Fruit fly (Drosophila melanogaster) whole organism, embryonic: Measurements from ENCODE around the gene g.
A peak's percentile ranks its signal among the peaks of the same experiment; 100 is the strongest.

Source experiments
- Antp ChIP-seq: fragments of 200-800 bp; sonication (Bioruptor generic); optimal IDR thresholded peaks from 3 replicates; lab custom pipeline; 2016; ENCODE audit warnings: missing biosample characterization, missing genetic modification characterization
- Atf-2 ChIP-seq: fragments of 200-800 bp; sonication (Bioruptor generic); optimal IDR thresholded peaks from 2 replicates; lab custom pipeline; 2016; ENCODE audit warnings: missing biosample characterization, missing genetic modification characterization
- B-H2 ChIP-seq: fragments of 200-800 bp; sonication (Bioruptor generic); optimal IDR thresholded peaks from 2 replicates; lab custom pipeline; 2018; ENCODE audit warnings: missing biosample characterization, mild to moderate bottlenecking, missing genetic modification characterization
- Bteb2 ChIP-seq: fragments of 200-800 bp; sonication (Bioruptor generic); optimal IDR thresholded peaks from 2 replicates; lab custom pipeline; 2016; ENCODE audit warnings: missing biosample characterization, missing genetic modification characterization
- CG10321 ChIP-seq: fragments of 200-800 bp; sonication (Bioruptor generic); IDR thresholded peaks from 2 replicates; pipeline ENCODE4 v1.3.6; 2022; ENCODE audit warnings: missing biosample characterization, missing genetic modification characterization
- CG11247 ChIP-seq: fragments of 200-800 bp; sonication (Bioruptor generic); IDR thresholded peaks from 2 replicates; pipeline ENCODE4 v1.3.6; 2022; ENCODE audit warnings: missing biosample characterization, missing genetic modification characterization
- CG11456 ChIP-seq: fragments of 200-800 bp; sonication (Bioruptor generic); IDR thresholded peaks from 3 replicates; pipeline ENCODE4 v1.3.6; 2022; ENCODE audit warnings: missing biosample characterization, missing genetic modification characterization
- CG11560 ChIP-seq: fragments of 200-800 bp; sonication (Bioruptor generic); IDR thresholded peaks from 3 replicates; pipeline ENCODE4 v1.3.6; 2022; ENCODE audit warnings: missing biosample characterization, missing genetic modification characterization
- CG12659 ChIP-seq: fragments of 200-800 bp; sonication (Bioruptor generic); optimal IDR thresholded peaks from 3 replicates; lab custom pipeline; 2017; ENCODE audit warnings: mild to moderate bottlenecking, missing biosample characterization, missing genetic modification reagents, missing genetic modification characterization
- CG17361 ChIP-seq: fragments of 200-800 bp; sonication (Bioruptor generic); IDR thresholded peaks from 3 replicates; pipeline ENCODE4 v1.3.6; 2022; ENCODE audit warnings: missing biosample characterization, missing genetic modification characterization
- CG18011 ChIP-seq: fragments of 200-800 bp; sonication (Bioruptor generic); optimal IDR thresholded peaks from 2 replicates; lab custom pipeline; 2017; ENCODE audit warnings: missing biosample characterization, missing genetic modification characterization, mild to moderate bottlenecking, moderate library complexity, missing genotype
- CG18262 ChIP-seq: fragments of 200-800 bp; optimal IDR thresholded peaks from 3 replicates; lab custom pipeline; 2019; ENCODE audit warnings: missing biosample characterization, mild to moderate bottlenecking, missing genetic modification characterization, moderate library complexity
- CG18619 ChIP-seq: fragments of 200-800 bp; sonication (Bioruptor generic); optimal IDR thresholded peaks from 3 replicates; lab custom pipeline; 2017; ENCODE audit warnings: missing biosample characterization, mild to moderate bottlenecking, missing genetic modification characterization
- CG2202 ChIP-seq: fragments of 200-800 bp; sonication (Bioruptor generic); optimal IDR thresholded peaks from 2 replicates; lab custom pipeline; 2018; ENCODE audit warnings: missing biosample characterization, mild to moderate bottlenecking, missing genetic modification characterization
- CG2712 ChIP-seq: fragments of 200-800 bp; optimal IDR thresholded peaks from 3 replicates; lab custom pipeline; 2019; ENCODE audit warnings: missing biosample characterization, mild to moderate bottlenecking, missing genetic modification characterization, moderate library complexity
- CG5180 ChIP-seq: fragments of 200-800 bp; sonication (Bioruptor generic); optimal IDR thresholded peaks from 3 replicates; lab custom pipeline; 2017; ENCODE audit warnings: missing biosample characterization, missing genetic modification characterization, mild to moderate bottlenecking, moderate library complexity, missing genetic modification reagents
- CG5245 ChIP-seq: fragments of 200-800 bp; sonication (Bioruptor generic); optimal IDR thresholded peaks from 3 replicates; lab custom pipeline; 2016; ENCODE audit warnings: missing biosample characterization, missing genetic modification characterization
- CG6689 ChIP-seq: fragments of 200-800 bp; sonication (Bioruptor generic); IDR thresholded peaks from 2 replicates; pipeline ENCODE4 v1.3.6; 2022; ENCODE audit warnings: missing biosample characterization, missing genetic modification characterization
- CG6765 ChIP-seq: fragments of 200-800 bp; sonication (Bioruptor generic); optimal IDR thresholded peaks from 3 replicates; lab custom pipeline; 2017; ENCODE audit warnings: missing biosample characterization, mild to moderate bottlenecking, missing genetic modification characterization
- CG7987 ChIP-seq: fragments of 200-800 bp; sonication (Bioruptor generic); optimal IDR thresholded peaks from 2 replicates; lab custom pipeline; 2018; ENCODE audit warnings: missing biosample characterization, mild to moderate bottlenecking, missing genetic modification characterization, moderate library complexity
- CTCF ChIP-seq: fragments of 200-800 bp; sonication (Bioruptor generic); optimal IDR thresholded peaks from 2 replicates; lab custom pipeline; 2017; ENCODE audit warnings: missing biosample characterization, mild to moderate bottlenecking, missing genetic modification characterization, moderate library complexity
- Camta ChIP-seq: fragments of 200-800 bp; sonication (Bioruptor generic); optimal IDR thresholded peaks from 2 replicates; lab custom pipeline; 2016; ENCODE audit warnings: missing biosample characterization, missing genetic modification characterization
- D19A ChIP-seq: fragments of 200-800 bp; optimal IDR thresholded peaks from 3 replicates; lab custom pipeline; 2019; ENCODE audit warnings: missing biosample characterization, mild to moderate bottlenecking, missing genetic modification characterization, moderate library complexity
- Dad ChIP-seq: fragments of 200-800 bp; sonication (Bioruptor generic); optimal IDR thresholded peaks from 3 replicates; lab custom pipeline; 2016; ENCODE audit warnings: missing biosample characterization, missing genetic modification characterization
- Ets97D ChIP-seq: fragments of 200-800 bp; sonication (Bioruptor generic); optimal IDR thresholded peaks from 3 replicates; lab custom pipeline; 2016; ENCODE audit warnings: missing biosample characterization, missing genetic modification characterization
- GATAe ChIP-seq: fragments of 200-800 bp; sonication (Bioruptor generic); conservative IDR thresholded peaks from 2 replicates; pipeline ENCODE4 v1.3.6; 2022; ENCODE audit warnings: missing biosample characterization, missing genetic modification characterization
- Hey ChIP-seq: fragments of 200-800 bp; sonication (Bioruptor generic); optimal IDR thresholded peaks from 3 replicates; lab custom pipeline; 2018; ENCODE audit warnings: missing biosample characterization, mild to moderate bottlenecking, missing genetic modification characterization
- MBD-R2 ChIP-seq: fragments of 200-800 bp; sonication (Bioruptor generic); IDR thresholded peaks from 2 replicates; pipeline ENCODE4 v1.3.6; 2022; ENCODE audit warnings: missing biosample characterization, missing genetic modification characterization
- Optix ChIP-seq: fragments of 200-800 bp; sonication (Bioruptor generic); IDR thresholded peaks from 3 replicates; pipeline ENCODE4 v1.3.6; 2022; ENCODE audit warnings: missing biosample characterization, missing genetic modification characterization
- Ravus ChIP-seq: fragments of 200-800 bp; sonication (Bioruptor generic); IDR thresholded peaks from 2 replicates; pipeline ENCODE4 v1.3.6; 2022; ENCODE audit warnings: missing biosample characterization, missing genetic modification characterization
- Rx ChIP-seq: fragments of 200-800 bp; sonication (Bioruptor generic); IDR thresholded peaks from 2 replicates; pipeline ENCODE4 v1.3.6; 2022; ENCODE audit warnings: missing biosample characterization, missing genetic modification characterization
- Ssrp ChIP-seq: fragments of 200-800 bp; sonication (Bioruptor generic); optimal IDR thresholded peaks from 2 replicates; lab custom pipeline; 2018; ENCODE audit warnings: missing biosample characterization, mild to moderate bottlenecking, missing genetic modification characterization, moderate library complexity
- Taf1 ChIP-seq: fragments of 200-800 bp; sonication (Bioruptor generic); IDR thresholded peaks from 2 replicates; pipeline ENCODE4 v1.3.6; 2022; ENCODE audit warnings: missing biosample characterization, missing genetic modification characterization
- ac ChIP-seq: fragments of 200-800 bp; sonication (Bioruptor generic); optimal IDR thresholded peaks from 3 replicates; lab custom pipeline; 2017; ENCODE audit warnings: missing biosample characterization, mild to moderate bottlenecking, missing genetic modification characterization
- crc ChIP-seq: fragments of 200-800 bp; sonication (Bioruptor generic); optimal IDR thresholded peaks from 2 replicates; lab custom pipeline; 2016; ENCODE audit warnings: missing biosample characterization, missing genetic modification characterization
- dmrt99B ChIP-seq: fragments of 200-800 bp; sonication (Bioruptor generic); optimal IDR thresholded peaks from 2 replicates; lab custom pipeline; 2018; ENCODE audit warnings: missing biosample characterization, mild to moderate bottlenecking, missing genetic modification characterization, moderate library complexity
- emc ChIP-seq: fragments of 200-800 bp; sonication (Bioruptor generic); optimal IDR thresholded peaks from 2 replicates; lab custom pipeline; 2016; ENCODE audit warnings: missing biosample characterization, missing genetic modification characterization
- hth ChIP-seq: fragments of >200 bp; optimal IDR thresholded peaks from 2 replicates; lab custom pipeline; 2017; ENCODE audit warnings: inconsistent platforms
- insv ChIP-seq, 2 experiments: fragments of 200-800 bp; sonication (Bioruptor generic); optimal IDR thresholded peaks; 3 replicates each; lab custom pipeline; 2016 to 2018; ENCODE audit warnings: missing biosample characterization in 2 of 2, missing genetic modification characterization in 2 of 2
- klu ChIP-seq: fragments of 200-800 bp; sonication (Bioruptor generic); IDR thresholded peaks from 2 replicates; pipeline ENCODE4 v1.3.6; 2022; ENCODE audit warnings: missing biosample characterization, missing genetic modification characterization
- knrl ChIP-seq: fragments of 200-800 bp; sonication (Bioruptor generic); IDR thresholded peaks from 3 replicates; pipeline ENCODE4 v1.3.6; 2022; ENCODE audit warnings: missing biosample characterization, missing genetic modification characterization; ENCODE audit not compliant: partially characterized antibody
- pan ChIP-seq, 4 experiments: fragments of >200 bp in 3 of 4; fragments of 200-800 bp in 1 of 4; sonication (Bioruptor generic) in 1 of 4; optimal IDR thresholded peaks in 3 of 4; IDR thresholded peaks in 1 of 4; 2 replicates each; pipeline versions ENCODE4 v1.3.6 to Lab custom; 2017 to 2022; ENCODE audit warnings: missing biosample characterization in 2 of 4, missing genetic modification characterization in 2 of 4, mixed read lengths in 1 of 4
- phol ChIP-seq: fragments of 200-800 bp; sonication (Bioruptor generic); optimal IDR thresholded peaks from 3 replicates; lab custom pipeline; 2018; ENCODE audit warnings: missing biosample characterization, mild to moderate bottlenecking, missing genetic modification characterization, moderate library complexity
- ro ChIP-seq: fragments of 200-800 bp; sonication (Bioruptor generic); IDR thresholded peaks from 2 replicates; pipeline ENCODE4 v1.3.6; 2022; ENCODE audit warnings: missing biosample characterization, missing genetic modification characterization
- scrt ChIP-seq: fragments of 200-800 bp; sonication (Bioruptor generic); optimal IDR thresholded peaks from 2 replicates; lab custom pipeline; 2018; ENCODE audit warnings: missing biosample characterization, mild to moderate bottlenecking, missing genetic modification characterization, moderate library complexity
- ssp ChIP-seq: fragments of 200-800 bp; sonication (Bioruptor generic); IDR thresholded peaks from 2 replicates; pipeline ENCODE4 v1.3.6; 2022; ENCODE audit warnings: missing biosample characterization, missing genetic modification characterization
- tap ChIP-seq: fragments of 200-800 bp; optimal IDR thresholded peaks from 3 replicates; lab custom pipeline; 2019; ENCODE audit warnings: missing biosample characterization, mild to moderate bottlenecking, missing genetic modification characterization, moderate library complexity
- vfl ChIP-seq: fragments of 200-800 bp; sonication (Bioruptor generic); optimal IDR thresholded peaks from 2 replicates; lab custom pipeline; 2016; ENCODE audit warnings: missing biosample characterization, missing genetic modification characterization
- vnd ChIP-seq: fragments of 200-800 bp; sonication (Bioruptor generic); IDR thresholded peaks from 3 replicates; pipeline ENCODE4 v1.3.6; 2022; ENCODE audit warnings: missing biosample characterization, missing genetic modification characterization; ENCODE audit not compliant: partially characterized antibody
- z ChIP-seq: fragments of 200-800 bp; sonication (Bioruptor generic); IDR thresholded peaks from 3 replicates; pipeline ENCODE4 v1.3.6; 2022; ENCODE audit warnings: missing biosample characterization, missing genetic modification characterization

g gene

dm6 chrX:13764397-13765119 lies 28.5 kb upstream of the g start (continued):
- TF ChIP-seq crc (GFP tag; lab: Kevin White, UChicago) (no peak), insv (GFP tag; optimal IDR thresholded peaks at IDR 0.05; lab: Kevin White, UChicago) (no peak), CG5245 (no peak), klu (GFP tag; lab: Robert Waterston, UW) (no peak), CG5180 (GFP tag; lab: Kevin White, UChicago) (peak; percentile 14), CG11560 (tag; lab: Robert Waterston, UW) (no peak), ssp (GFP tag; lab: Robert Waterston, UW) (peak; percentile 26; the same call in 1 of the 2 replicates), tap (tag; lab: Kevin White, UChicago) (peak; percentile 55), Atf-2 (GFP tag; lab: Kevin White, UChicago) (peak; percentile 19), hth (lab: Kevin White, UChicago) (no peak), Hey (tag; lab: Kevin White, UChicago) (no peak), Camta (GFP tag; lab: Kevin White, UChicago) (no peak), CG2202 (tag; lab: Kevin White, UChicago) (no peak), Rx (GFP tag; lab: Robert Waterston, UW) (peak; percentile 8; the same call in 1 of the 2 replicates), CG18262 (tag; lab: Kevin White, UChicago) (peak; percentile 49), MBD-R2 (GFP tag; lab: Robert Waterston, UW) (no peak), Ravus (no peak), Antp (GFP tag; lab: Kevin White, UChicago) (no peak), Bteb2 (no peak), CG6765 (GFP tag; lab: Kevin White, UChicago) (no peak), GATAe (no peak), D19A (peak; percentile 46), CG18011 (no peak), Taf1 (GFP tag; lab: Robert Waterston, UW) (peak; percentile 27; the same call in 1 of the 2 replicates), CG7987 (no peak), CG11456 (GFP tag; lab: Robert Waterston, UW) (0 out of 3 replicates have a peak, but pooled peaks have one; percentile 38), CG18619 (no peak), Dad (GFP tag; lab: Kevin White, UChicago) (no peak), vfl (GFP tag; lab: Kevin White, UChicago) (no peak), Ssrp (tag; lab: Kevin White, UChicago) (peak; percentile 47), CG2712 (tag; lab: Kevin White, UChicago) (peak; percentile 66), CTCF (GFP tag; lab: Kevin White, UChicago) (no peak), Optix (peak; percentile 61; the same call in 2 of the 3 replicates), CG10321 (GFP tag; lab: Robert Waterston, UW) (no peak), emc (no peak), phol (tag; lab: Kevin White, UChicago) (peak; percentile 59), CG12659 (GFP tag; lab: Kevin White, UChicago) (peak; percentile 38), z (GFP tag; lab: Robert Waterston, UW) (no peak), CG11247 (GFP tag; lab: Robert Waterston, UW) (peak; percentile 19; the same call in 1 of the 2 replicates), scrt (GFP tag; lab: Kevin White, UChicago) (no peak), pan (optimal IDR thresholded peaks at IDR 0.05; lab: Kevin White, UChicago) (no peak), pan (GFP tag; optimal IDR thresholded peaks at IDR 0.05 in 1 of 2, IDR thresholded peaks at IDR 0.05 in 1 of 2) (peak in 1 of 2 experiments; percentile 56), ro (GFP tag; lab: Robert Waterston, UW) (no peak), CG17361 (GFP tag; lab: Robert Waterston, UW) (no peak; the same call in 2 of the 3 replicates), Ets97D (GFP tag; lab: Kevin White, UChicago) (no peak), CG6689 (GFP tag; lab: Robert Waterston, UW) (peak; percentile 49), dmrt99B (tag; lab: Kevin White, UChicago) (peak; percentile 70), ac (GFP tag; lab: Kevin White, UChicago) (no peak), B-H2 (GFP tag; lab: Kevin White, UChicago) (no peak), vnd (no peak), knrl (GFP tag; lab: Robert Waterston, UW) (no peak)
